Fruit fly (Drosophila melanogaster): Measurements from ENCODE around the gene hdm.

Gene hdm

dm6 chrX:7968215-7968799 is 48.4 kb upstream of the hdm start, which contains the start of gene sws (continued):
- TF ChIP-seq CG6791 (GFP tag; IDR thresholded peaks at IDR 0.05; ENCODE audit: partially characterized antibody): peak; percentile 75; the same call in 2 of the 3 replicates
- no peak for TF ChIP-seq ttk (GFP tag; IDR thresholded peaks at IDR 0.05)
- no peak for TF ChIP-seq CG3065 (GFP tag; optimal IDR thresholded peaks at IDR 0.05)
- no peak for TF ChIP-seq Bteb2 (GFP tag; optimal IDR thresholded peaks at IDR 0.05)
- TF ChIP-seq CG10462 (GFP tag; optimal IDR thresholded peaks at IDR 0.05): no peak
- TF ChIP-seq CG14441 (GFP tag; IDR thresholded peaks at IDR 0.05): no peak
- no peak for TF ChIP-seq Elba2 (GFP tag; optimal IDR thresholded peaks at IDR 0.05)
- TF ChIP-seq NK7.1 (GFP tag; optimal IDR thresholded peaks at IDR 0.05): no peak
- peak; percentile 52; the same call in 2 of the 3 replicates for TF ChIP-seq Opbp (GFP tag; IDR thresholded peaks at IDR 0.05; ENCODE audit: partially characterized antibody)
- no peak for TF ChIP-seq Vsx1 (GFP tag; optimal IDR thresholded peaks at IDR 0.05)
- TF ChIP-seq unc-4 (GFP tag; IDR thresholded peaks at IDR 0.05; ENCODE audit: partially characterized antibody): peak; percentile 68
- no peak for TF ChIP-seq sd (tag; optimal IDR thresholded peaks at IDR 0.05)
- no peak for TF ChIP-seq CG43689 (GFP tag; IDR thresholded peaks at IDR 0.05)
- no peak for TF ChIP-seq CG4404 (GFP tag; IDR thresholded peaks at IDR 0.05)
- no peak for TF ChIP-seq CG10321 (GFP tag; IDR thresholded peaks at IDR 0.05)
- no peak for TF ChIP-seq fu2 (GFP tag; optimal IDR thresholded peaks at IDR 0.05)
- no peak for TF ChIP-seq rib (GFP tag; IDR thresholded peaks at IDR 0.05)
- no peak for TF ChIP-seq Trl (optimal IDR thresholded peaks at IDR 0.05)
- no peak for TF ChIP-seq Trl (GFP tag; optimal IDR thresholded peaks at IDR 0.05)
- TF ChIP-seq CrebB (tag; optimal IDR thresholded peaks at IDR 0.05): no peak
- no peak for TF ChIP-seq Lim3 (GFP tag; IDR thresholded peaks at IDR 0.05)
- TF ChIP-seq p53 (GFP tag; optimal IDR thresholded peaks at IDR 0.05): no peak
- TF ChIP-seq Xbp1 (GFP tag; optimal IDR thresholded peaks at IDR 0.05): peak; percentile 43
- no peak for TF ChIP-seq toy (GFP tag; IDR thresholded peaks at IDR 0.05)
- no peak for TF ChIP-seq crc (GFP tag; optimal IDR thresholded peaks at IDR 0.05)
- TF ChIP-seq Mrtf (GFP tag; IDR thresholded peaks at IDR 0.05): no peak
- TF ChIP-seq CG13424 (tag; optimal IDR thresholded peaks at IDR 0.05): peak; percentile 55
- TF ChIP-seq CG18011 (GFP tag; optimal IDR thresholded peaks at IDR 0.05): peak; percentile 8
- TF ChIP-seq CG32772 (GFP tag; IDR thresholded peaks at IDR 0.05): no peak
- peak; percentile 67 for TF ChIP-seq CoRest (tag; optimal IDR thresholded peaks at IDR 0.05)
- no peak for TF ChIP-seq CG1792 (GFP tag; optimal IDR thresholded peaks at IDR 0.05)
- TF ChIP-seq CG18764 (GFP tag; optimal IDR thresholded peaks at IDR 0.05): no peak
- peak; percentile 40 for TF ChIP-seq CG12155 (GFP tag; optimal IDR thresholded peaks at IDR 0.05)
- peak; percentile 81 for TF ChIP-seq Dref (GFP tag; IDR thresholded peaks at IDR 0.05)
- peak; percentile 53 for TF ChIP-seq PHDP (tag; optimal IDR thresholded peaks at IDR 0.05)
- peak; percentile 53 for TF ChIP-seq grau (tag; optimal IDR thresholded peaks at IDR 0.05)
- TF ChIP-seq tup (GFP tag; optimal IDR thresholded peaks at IDR 0.05): no peak
- no peak for TF ChIP-seq corto (GFP tag; optimal IDR thresholded peaks at IDR 0.05)
- no peak for TF ChIP-seq CG15479 (GFP tag; optimal IDR thresholded peaks at IDR 0.05)
- TF ChIP-seq CG13123 (GFP tag; optimal IDR thresholded peaks at IDR 0.05): no peak
- TF ChIP-seq wdn (GFP tag; IDR thresholded peaks at IDR 0.05): no peak
- TF ChIP-seq stc (GFP tag; IDR thresholded peaks at IDR 0.05): no peak
- 0 out of 2 replicates have a peak, but pooled peaks have one; percentile 30 for TF ChIP-seq CG2129 (GFP tag; IDR thresholded peaks at IDR 0.05; ENCODE audit: partially characterized antibody)
- peak; percentile 63 for TF ChIP-seq lab (GFP tag; optimal IDR thresholded peaks at IDR 0.05)
- TF ChIP-seq sens (GFP tag): no peak
- no peak for TF ChIP-seq CG18476 (GFP tag; optimal IDR thresholded peaks at IDR 0.05)
- TF ChIP-seq CG17829 (tag; optimal IDR thresholded peaks at IDR 0.05): peak; percentile 45
- no peak for TF ChIP-seq Dad (GFP tag; optimal IDR thresholded peaks at IDR 0.05)
- no peak for TF ChIP-seq da (GFP tag; optimal IDR thresholded peaks at IDR 0.05)
- no peak for TF ChIP-seq sens-2 (GFP tag; IDR thresholded peaks at IDR 0.05)
- no peak for TF ChIP-seq CG17612 (GFP tag; IDR thresholded peaks at IDR 0.05)
- no peak for TF ChIP-seq chm (GFP tag; IDR thresholded peaks at IDR 0.05)
